Worm (Caenorhabditis elegans): ENCODE measurements around the gene B0281.5.

Gene B0281.5

ce11 chrII:2305507-2305906 lies 4.7 kb upstream of the B0281.5 start:
- TF ChIP-seq nhr-80 (tag; optimal IDR thresholded peaks at IDR 0.05) (peak; percentile 62), efl-1 (GFP tag; optimal IDR thresholded peaks at IDR 0.05) (no peak)

ce11 chrII:2304575-2304974 lies 3.8 kb upstream of the B0281.5 start:
- TF ChIP-seq snpc-1.3 (tag; optimal IDR thresholded peaks at IDR 0.05; ENCODE audit: insufficient read depth) = no peak
- peak; percentile 54 for TF ChIP-seq B0261.1 (tag; optimal IDR thresholded peaks at IDR 0.05)
- peak; percentile 86 for TF ChIP-seq tbp1 (GFP tag; optimal IDR thresholded peaks at IDR 0.05)
- no peak for TF ChIP-seq unc-62 (GFP tag; optimal IDR thresholded peaks at IDR 0.05)
- TF ChIP-seq lin-40 (tag; optimal IDR thresholded peaks at IDR 0.05) = no peak
- TF ChIP-seq rpc-1 (optimal IDR thresholded peaks at IDR 0.05) = peak; percentile 46
- peak; percentile 70 for TF ChIP-seq rpc-1 (tag; optimal IDR thresholded peaks at IDR 0.05)

ce11 chrII:2302330-2302729 lies 1.6 kb upstream of the B0281.5 start, which contains the start of gene B0281.6:
B0281.6 (minus strand) TSS chrII:2302430.
- TF ChIP-seq aptf-2 (GFP tag; conservative IDR thresholded peaks at IDR 0.05) = no peak
- TF ChIP-seq lin-40 (tag; optimal IDR thresholded peaks at IDR 0.05) = no peak
- no peak for TF ChIP-seq unc-62 (GFP tag; optimal IDR thresholded peaks at IDR 0.05)
- no peak for TF ChIP-seq ZK185.1 (tag; optimal IDR thresholded peaks at IDR 0.05; ENCODE audit: poor library complexity, severe bottlenecking)
- no peak for TF ChIP-seq akir-1 (GFP tag; optimal IDR thresholded peaks at IDR 0.05)
- TF ChIP-seq let-526 (GFP tag; IDR thresholded peaks at IDR 0.05) = no peak
- no peak for TF ChIP-seq F52B5.7 (tag; optimal IDR thresholded peaks at IDR 0.05)
- no peak for TF ChIP-seq lag-1 (GFP tag; IDR thresholded peaks at IDR 0.05)
- no peak for TF ChIP-seq hsf-1 (GFP tag; IDR thresholded peaks at IDR 0.05)
- no peak for TF ChIP-seq snpc-1.3 (tag; optimal IDR thresholded peaks at IDR 0.05; ENCODE audit: insufficient read depth)
- TF ChIP-seq mes-4 (tag; optimal IDR thresholded peaks at IDR 0.05) = no peak
- no peak for TF ChIP-seq Y53G8AR.9 (GFP tag; conservative IDR thresholded peaks at IDR 0.05)
- TF ChIP-seq bed-2 (GFP tag; IDR thresholded peaks at IDR 0.05) = no peak
- no peak for TF ChIP-seq bed-1 (GFP tag; IDR thresholded peaks at IDR 0.05)
- no peak for TF ChIP-seq nfyb-1 (GFP tag; IDR thresholded peaks at IDR 0.05)

- TF ChIP-seq Y56A3A.18 (GFP tag; IDR thresholded peaks at IDR 0.05) (no peak), attf-5 (GFP tag; optimal IDR thresholded peaks at IDR 0.05) (no peak), ceh-91 (GFP tag; IDR thresholded peaks at IDR 0.05) (no peak), chd-7 (tag; optimal IDR thresholded peaks at IDR 0.05) (no peak), snpc-3.4 (tag; optimal IDR thresholded peaks at IDR 0.05) (no peak), efl-1 (GFP tag; optimal IDR thresholded peaks at IDR 0.05) (no peak), sdz-38 (tag; optimal IDR thresholded peaks at IDR 0.05) (no peak), zim-3 (tag; optimal IDR thresholded peaks at IDR 0.05) (no peak), him-1 (tag; optimal IDR thresholded peaks at IDR 0.05) (no peak), ZK185.1 (tag; optimal IDR thresholded peaks at IDR 0.05; ENCODE audit: poor library complexity, severe bottlenecking) (no peak), Y95B8A.8 (GFP tag; IDR thresholded peaks at IDR 0.05) (no peak), nfyb-1 (GFP tag; IDR thresholded peaks at IDR 0.05) (no peak), let-526 (GFP tag; IDR thresholded peaks at IDR 0.05) (no peak), attf-3 (GFP tag; conservative IDR thresholded peaks at IDR 0.05) (no peak), lin-40 (tag; optimal IDR thresholded peaks at IDR 0.05) (no peak), F49E8.2 (tag; optimal IDR thresholded peaks at IDR 0.05; ENCODE audit: insufficient read depth) (no peak), akir-1 (GFP tag; optimal IDR thresholded peaks at IDR 0.05) (no peak), ztf-25 (GFP tag; IDR thresholded peaks at IDR 0.05) (no peak), Y67H2A.10 (GFP tag; conservative IDR thresholded peaks at IDR 0.05) (no peak)
Measured at ce11 chrII:2298742-2299141, 2.0 kb downstream of the B0281.5 start, which contains the start of gene B0281.4. B0281.4 (minus strand) TSS chrII:2298842.

All from whole organism, young adult.